Fruit fly (Drosophila melanogaster) whole organism, wandering third instar larva: ENCODE data around the gene CG42585.

Experiments used
- CG32264 ChIP-seq: fragments of 200-800 bp; sonication (Bioruptor generic); optimal IDR thresholded peaks from 2 replicates; lab custom pipeline; 2016; ENCODE audit warnings: missing biosample characterization, missing genetic modification characterization
- Dif ChIP-seq: fragments of 200-275, 200-300 bp; sonication (Bioruptor generic); optimal IDR thresholded peaks from 2 replicates; lab custom pipeline; 2018; ENCODE audit warnings: missing biosample characterization, missing genetic modification characterization; ENCODE audit not compliant: partially characterized antibody
- GATAd ChIP-seq: sonication (Bioruptor generic); optimal IDR thresholded peaks from 2 replicates; lab custom pipeline; 2016; ENCODE audit warnings: missing biosample characterization, missing genetic modification characterization
- Hr78 ChIP-seq: fragments of >200 bp; optimal IDR thresholded peaks from 2 replicates; lab custom pipeline; 2017; ENCODE audit warnings: missing biosample characterization, missing genetic modification characterization
- Myc ChIP-seq: fragments of >200 bp; optimal IDR thresholded peaks from 2 replicates; lab custom pipeline; 2017
- OdsH ChIP-seq: fragments of 200-800 bp; sonication (Bioruptor generic); optimal IDR thresholded peaks from 2 replicates; lab custom pipeline; 2016; ENCODE audit warnings: missing biosample characterization, mild to moderate bottlenecking, missing genetic modification characterization
- foxo ChIP-seq, 2 experiments: fragments of 200-800 bp; sonication (Bioruptor generic); optimal IDR thresholded peaks; 2 replicates in 1 of 2; 3 replicates in 1 of 2; lab custom pipeline; 2016 to 2017; ENCODE audit warnings: missing biosample characterization in 2 of 2, missing genetic modification characterization in 2 of 2
- h ChIP-seq: fragments of 200-800 bp; sonication (Bioruptor generic); optimal IDR thresholded peaks from 3 replicates; lab custom pipeline; 2016; ENCODE audit warnings: missing biosample characterization, mild to moderate bottlenecking, missing genetic modification characterization
- psq ChIP-seq: fragments of 200-800 bp; sonication (Bioruptor generic); optimal IDR thresholded peaks from 3 replicates; lab custom pipeline; 2017; ENCODE audit warnings: missing biosample characterization, mild to moderate bottlenecking, missing genetic modification characterization, moderate library complexity
- rgr ChIP-seq: fragments of 200-800 bp; sonication (Bioruptor generic); optimal IDR thresholded peaks from 3 replicates; lab custom pipeline; 2016; ENCODE audit warnings: missing biosample characterization, mild to moderate bottlenecking, missing genetic modification characterization

dm6 chr2L:14701495-14701894 is 38.2 kb upstream of the CG42585 start:
- no peak for TF ChIP-seq Myc (lab: Kevin White, UChicago)
- TF ChIP-seq rgr (GFP tag; lab: Kevin White, UChicago): no peak
- no peak for TF ChIP-seq OdsH (GFP tag; lab: Kevin White, UChicago)
- no peak for TF ChIP-seq h
- TF ChIP-seq psq: no peak
- no peak for TF ChIP-seq foxo (GFP tag; optimal IDR thresholded peaks at IDR 0.05; lab: Kevin White, UChicago)
- TF ChIP-seq Hr78 (GFP tag; lab: Kevin White, UChicago): no peak
- TF ChIP-seq GATAd (GFP tag; lab: Kevin White, UChicago): no peak
- TF ChIP-seq CG32264: no peak
- TF ChIP-seq Dif (GFP tag; lab: Kevin White, UChicago): no peak
